Fruit fly (Drosophila melanogaster): ENCODE data around the gene Ptip.

Ptip gene

DNA sequence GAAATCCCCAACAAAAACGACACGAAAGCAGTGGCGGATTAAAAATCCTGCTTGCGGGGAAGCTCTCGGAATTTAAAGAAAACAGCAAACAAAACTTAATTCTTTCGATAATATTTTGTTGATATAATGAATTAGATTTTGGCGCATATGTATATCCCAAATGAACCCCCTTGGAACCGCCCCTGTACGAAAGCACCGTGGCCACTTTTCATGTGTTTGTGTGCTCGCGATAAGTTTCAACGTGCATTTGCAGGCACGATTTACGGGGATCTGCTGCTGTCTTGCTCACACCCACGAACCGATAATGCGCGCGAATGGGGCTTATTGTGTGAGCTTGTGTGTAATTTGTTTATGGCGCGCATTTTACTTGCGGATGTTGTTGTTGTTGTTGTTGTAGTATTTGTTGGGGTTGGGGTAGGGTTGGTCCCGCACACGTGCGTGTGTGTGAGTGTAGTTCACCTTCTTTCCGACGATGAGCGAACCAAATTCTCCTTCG is 23.9 kb downstream of the Ptip start (continued):
- TF ChIP-seq inv (GFP tag; IDR thresholded peaks at IDR 0.05; ENCODE audit: partially characterized antibody) = peak; percentile 39; the same call in 1 of the 2 replicates
- peak; percentile 99 for TF ChIP-seq ken (GFP tag; IDR thresholded peaks at IDR 0.05)
- TF ChIP-seq CTCF (GFP tag; optimal IDR thresholded peaks at IDR 0.05) = peak; percentile 58
- TF ChIP-seq Atf-2 (GFP tag; optimal IDR thresholded peaks at IDR 0.05) = peak; percentile 95
- TF ChIP-seq CG15073 (GFP tag; optimal IDR thresholded peaks at IDR 0.05) = peak; percentile 75
- TF ChIP-seq CG2129 (GFP tag; IDR thresholded peaks at IDR 0.05; ENCODE audit: partially characterized antibody) = no peak
- peak; percentile 95 for TF ChIP-seq CG9727 (GFP tag; optimal IDR thresholded peaks at IDR 0.05)
- TF ChIP-seq tup (GFP tag; optimal IDR thresholded peaks at IDR 0.05) = peak; percentile 91
- peak; percentile 88 for TF ChIP-seq dati (GFP tag; IDR thresholded peaks at IDR 0.05)
- peak; percentile 91 for TF ChIP-seq CG15514 (GFP tag; optimal IDR thresholded peaks at IDR 0.05)

DNA sequence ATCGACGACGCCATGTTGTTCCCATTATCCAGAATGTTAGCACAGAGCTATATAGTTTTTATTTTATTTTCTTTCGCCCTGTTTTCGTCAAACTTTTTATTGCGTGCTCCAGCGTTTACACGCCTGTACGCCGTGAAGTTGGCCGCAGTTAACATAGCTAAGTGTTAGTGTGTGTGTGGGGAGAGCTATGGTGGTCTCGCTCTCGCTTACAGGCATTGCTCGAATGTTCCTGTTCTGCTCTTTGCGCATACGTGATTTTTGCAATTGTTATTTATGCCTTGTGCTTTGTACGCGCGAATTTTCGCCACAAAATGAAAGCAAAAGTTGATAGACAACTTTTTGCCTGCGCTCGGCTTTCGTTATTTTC is 24.9 kb downstream of the Ptip start:
- TF ChIP-seq Rx (GFP tag; IDR thresholded peaks at IDR 0.05) (no peak), Ets65A (GFP tag) (peak; percentile 40), ind (GFP tag; optimal IDR thresholded peaks at IDR 0.05) (no peak), CG11696 (GFP tag; IDR thresholded peaks at IDR 0.05) (no peak), scrt (GFP tag; optimal IDR thresholded peaks at IDR 0.05) (peak; percentile 52), CG12071 (GFP tag; optimal IDR thresholded peaks at IDR 0.05) (peak; percentile 34), sd (tag; optimal IDR thresholded peaks at IDR 0.05) (peak; percentile 78), Dad (GFP tag; optimal IDR thresholded peaks at IDR 0.05) (no peak), CG6791 (GFP tag; IDR thresholded peaks at IDR 0.05; ENCODE audit: partially characterized antibody) (0 out of 3 replicates have a peak, but pooled peaks have one; percentile 16), Lpt (GFP tag; optimal IDR thresholded peaks at IDR 0.05) (no peak), gem (tag; optimal IDR thresholded peaks at IDR 0.05) (no peak), CG34376 (GFP tag; optimal IDR thresholded peaks at IDR 0.05) (peak; percentile 60), maf-S (GFP tag; optimal IDR thresholded peaks at IDR 0.05) (no peak), ranshi (GFP tag; IDR thresholded peaks at IDR 0.05) (no peak; the same call in 1 of the 2 replicates), pan (optimal IDR thresholded peaks at IDR 0.05) (no peak), pan (GFP tag; optimal IDR thresholded peaks at IDR 0.05 in 1 of 2, IDR thresholded peaks at IDR 0.05 in 1 of 2) (peak in 1 of 2 experiments; percentile 37), Mrtf (GFP tag; IDR thresholded peaks at IDR 0.05) (no peak), sqz (GFP tag; optimal IDR thresholded peaks at IDR 0.05) (no peak), slbo (GFP tag; IDR thresholded peaks at IDR 0.05) (peak; percentile 21; the same call in 1 of the 2 replicates), Opbp (GFP tag; IDR thresholded peaks at IDR 0.05; ENCODE audit: partially characterized antibody) (peak; percentile 100), CG1602 (GFP tag; optimal IDR thresholded peaks at IDR 0.05) (no peak), CG3838 (GFP tag; optimal IDR thresholded peaks at IDR 0.05) (no peak), CG8290 (GFP tag; optimal IDR thresholded peaks at IDR 0.05) (no peak), CG8290 (tag; optimal IDR thresholded peaks at IDR 0.05) (peak; percentile 62 to 69), ab (GFP tag; optimal IDR thresholded peaks at IDR 0.05) (no peak), CG8478 (optimal IDR thresholded peaks at IDR 0.05) (peak; percentile 74), dati (GFP tag; IDR thresholded peaks at IDR 0.05) (no peak), fru (optimal IDR thresholded peaks at IDR 0.05) (no peak), D (optimal IDR thresholded peaks at IDR 0.05) (no peak), D (GFP tag; optimal IDR thresholded peaks at IDR 0.05) (no peak), tx (GFP tag; optimal IDR thresholded peaks at IDR 0.05) (no peak), CG13894 (tag; optimal IDR thresholded peaks at IDR 0.05) (peak; percentile 18), kay (GFP tag; optimal IDR thresholded peaks at IDR 0.05) (no peak), Xrp1 (GFP tag; IDR thresholded peaks at IDR 0.05) (no peak), zfh2 (GFP tag; optimal IDR thresholded peaks at IDR 0.05) (no peak), Dip3 (GFP tag; optimal IDR thresholded peaks at IDR 0.05) (no peak), CG18011 (GFP tag; optimal IDR thresholded peaks at IDR 0.05) (no peak), dm (GFP tag; optimal IDR thresholded peaks at IDR 0.05) (peak; percentile 41), Meics (GFP tag; optimal IDR thresholded peaks at IDR 0.05) (peak; percentile 18), CG32767 (GFP tag; IDR thresholded peaks at IDR 0.05) (0 out of 2 replicates have a peak, but pooled peaks have one; percentile 31), pita (GFP tag; optimal IDR thresholded peaks at IDR 0.05) (no peak), Tbp (GFP tag; optimal IDR thresholded peaks at IDR 0.05) (no peak), shn (GFP tag; optimal IDR thresholded peaks at IDR 0.05) (no peak), pzg (GFP tag; optimal IDR thresholded peaks at IDR 0.05) (peak; percentile 54)
